Fruit fly (Drosophila melanogaster) whole organism, embryonic: Measurements from ENCODE around the gene CG14270.

ENCODE experiments used
- Ada2b ChIP-seq: fragments of 200-800 bp; sonication (Bioruptor generic); IDR thresholded peaks from 2 replicates; pipeline ENCODE4 v1.3.6; 2022; ENCODE audit warnings: missing biosample characterization, missing genetic modification characterization
- CG10543 ChIP-seq: fragments of 200-800 bp; sonication (Bioruptor generic); optimal IDR thresholded peaks from 3 replicates; lab custom pipeline; 2017; ENCODE audit warnings: missing biosample characterization, mild to moderate bottlenecking, missing genetic modification characterization, moderate library complexity
- CG11696 ChIP-seq: fragments of 200-800 bp; sonication (Bioruptor generic); IDR thresholded peaks from 2 replicates; pipeline ENCODE4 v1.3.6; 2022; ENCODE audit warnings: missing biosample characterization, missing genetic modification characterization
- CG12071 ChIP-seq: fragments of 200-800 bp; sonication (Bioruptor generic); optimal IDR thresholded peaks from 3 replicates; lab custom pipeline; 2018; ENCODE audit warnings: missing biosample characterization, mild to moderate bottlenecking, missing genetic modification characterization
- CG12104 ChIP-seq: fragments of 200-800 bp; sonication (Bioruptor generic); optimal IDR thresholded peaks from 3 replicates; lab custom pipeline; 2016; ENCODE audit warnings: missing biosample characterization, missing genetic modification characterization
- CG12769 ChIP-seq: fragments of 200-800 bp; sonication (Bioruptor generic); optimal IDR thresholded peaks from 2 replicates; lab custom pipeline; 2019; ENCODE audit warnings: missing biosample characterization, mild to moderate bottlenecking, missing genetic modification characterization, moderate library complexity
- CG14860 ChIP-seq: fragments of 200-800 bp; sonication (Bioruptor generic); IDR thresholded peaks from 3 replicates; pipeline ENCODE4 v1.3.6; 2022; ENCODE audit warnings: missing biosample characterization, missing genetic modification characterization; ENCODE audit not compliant: partially characterized antibody
- CG1647 ChIP-seq: fragments of 200-800 bp; sonication (Bioruptor generic); optimal IDR thresholded peaks from 3 replicates; lab custom pipeline; 2016; ENCODE audit warnings: missing biosample characterization, missing genetic modification characterization
- CG17385 ChIP-seq: fragments of 200-800 bp; sonication (Bioruptor generic); optimal IDR thresholded peaks from 3 replicates; lab custom pipeline; 2018; ENCODE audit warnings: missing biosample characterization, mild to moderate bottlenecking, missing genetic modification characterization
- CG18599 ChIP-seq: fragments of 200-800 bp; sonication (Bioruptor generic); optimal IDR thresholded peaks from 3 replicates; lab custom pipeline; 2017; ENCODE audit warnings: missing biosample characterization, missing genetic modification characterization, mild to moderate bottlenecking, moderate library complexity, missing genetic modification reagents
- CG2202 ChIP-seq: fragments of 200-800 bp; sonication (Bioruptor generic); optimal IDR thresholded peaks from 2 replicates; lab custom pipeline; 2018; ENCODE audit warnings: missing biosample characterization, mild to moderate bottlenecking, missing genetic modification characterization
- CG6254 ChIP-seq: fragments of 200-800 bp; sonication (Bioruptor generic); optimal IDR thresholded peaks from 3 replicates; lab custom pipeline; 2017; ENCODE audit warnings: mild to moderate bottlenecking, missing biosample characterization, missing genetic modification reagents, missing genetic modification characterization
- CG6689 ChIP-seq: fragments of 200-800 bp; sonication (Bioruptor generic); IDR thresholded peaks from 2 replicates; pipeline ENCODE4 v1.3.6; 2022; ENCODE audit warnings: missing biosample characterization, missing genetic modification characterization
- CG7357 ChIP-seq: fragments of 200-800 bp; sonication (Bioruptor generic); IDR thresholded peaks from 3 replicates; pipeline ENCODE4 v1.3.6; 2022; ENCODE audit warnings: missing biosample characterization, missing genetic modification characterization
- CG8765 ChIP-seq: fragments of 200-800 bp; sonication (Bioruptor generic); IDR thresholded peaks from 2 replicates; pipeline ENCODE4 v1.3.6; 2022; ENCODE audit warnings: missing biosample characterization, missing genetic modification characterization
- CG9727 ChIP-seq: fragments of 200-800 bp; sonication (Bioruptor generic); optimal IDR thresholded peaks from 3 replicates; lab custom pipeline; 2017; ENCODE audit warnings: missing biosample characterization, mild to moderate bottlenecking, missing genetic modification characterization
- CG9817 ChIP-seq: fragments of 200-800 bp; sonication (Bioruptor generic); optimal IDR thresholded peaks from 2 replicates; lab custom pipeline; 2018; ENCODE audit warnings: missing biosample characterization, mild to moderate bottlenecking, missing genetic modification characterization, moderate library complexity
- CHES-1-like ChIP-seq: fragments of 200-800 bp; sonication (Bioruptor generic); optimal IDR thresholded peaks from 2 replicates; lab custom pipeline; 2016; ENCODE audit warnings: missing biosample characterization, missing genetic modification characterization
- Doc3 ChIP-seq: fragments of 200-800 bp; sonication (Bioruptor generic); IDR thresholded peaks from 3 replicates; pipeline ENCODE4 v1.3.6; 2022; ENCODE audit warnings: missing biosample characterization, missing genetic modification characterization; ENCODE audit not compliant: partially characterized antibody
- Dref ChIP-seq: fragments of 200-800 bp; sonication (Bioruptor generic); IDR thresholded peaks from 2 replicates; pipeline ENCODE4 v1.3.6; 2022; ENCODE audit warnings: missing biosample characterization, missing genetic modification characterization
- E2f1 ChIP-seq: fragments of 200-800 bp; sonication (Bioruptor generic); IDR thresholded peaks from 2 replicates; pipeline ENCODE4 v1.3.6; 2022; ENCODE audit warnings: missing biosample characterization, missing genetic modification characterization
- Eip74EF ChIP-seq, 2 experiments: fragments of 200-800 bp in 1 of 2; fragments of >200 bp in 1 of 2; sonication (Bioruptor generic) in 1 of 2; optimal IDR thresholded peaks; 2 replicates each; lab custom pipeline; 2017 to 2019; ENCODE audit warnings: missing biosample characterization in 2 of 2, missing genetic modification characterization in 2 of 2, mild to moderate bottlenecking in 1 of 2, moderate library complexity in 1 of 2
- Ets97D ChIP-seq: fragments of 200-800 bp; sonication (Bioruptor generic); optimal IDR thresholded peaks from 3 replicates; lab custom pipeline; 2016; ENCODE audit warnings: missing biosample characterization, missing genetic modification characterization
- Six4 ChIP-seq: fragments of 200-800 bp; sonication (Bioruptor generic); optimal IDR thresholded peaks from 2 replicates; lab custom pipeline; 2016; ENCODE audit warnings: missing biosample characterization, missing genetic modification characterization
- bcd ChIP-seq: fragments of 200-800 bp; sonication (Bioruptor generic); optimal IDR thresholded peaks from 2 replicates; lab custom pipeline; 2017; ENCODE audit warnings: missing biosample characterization, mild to moderate bottlenecking, missing genetic modification characterization
- cas ChIP-seq: fragments of 200-800 bp; sonication (Bioruptor generic); IDR thresholded peaks from 2 replicates; pipeline ENCODE4 v1.3.6; 2022; ENCODE audit warnings: missing biosample characterization, missing genetic modification characterization
- caup ChIP-seq: fragments of 200-800 bp; sonication (Bioruptor generic); optimal IDR thresholded peaks from 3 replicates; lab custom pipeline; 2017; ENCODE audit warnings: missing biosample characterization, mild to moderate bottlenecking, missing genetic modification characterization, moderate library complexity; ENCODE audit not compliant: severe bottlenecking
- chinmo ChIP-seq: fragments of 200-800 bp; sonication (Bioruptor generic); IDR thresholded peaks from 4 replicates; pipeline ENCODE4 v1.3.6; 2022; ENCODE audit warnings: missing biosample characterization, missing genetic modification characterization; ENCODE audit not compliant: partially characterized antibody
- ci ChIP-seq: fragments of 200-800 bp; sonication (Bioruptor generic); IDR thresholded peaks from 3 replicates; pipeline ENCODE4 v1.3.6; 2022; ENCODE audit warnings: missing biosample characterization, missing genetic modification characterization
- croc ChIP-seq: fragments of 200-800 bp; sonication (Bioruptor generic); conservative IDR thresholded peaks from 3 replicates; pipeline ENCODE4 v1.3.6; 2022; ENCODE audit warnings: missing biosample characterization, missing genetic modification characterization
- cwo ChIP-seq: fragments of 200-800 bp; sonication (Bioruptor generic); optimal IDR thresholded peaks from 3 replicates; lab custom pipeline; 2017; ENCODE audit warnings: missing biosample characterization, missing genetic modification characterization, mild to moderate bottlenecking, moderate library complexity, missing genetic modification reagents
- ewg ChIP-seq: fragments of 200-800 bp; sonication (Bioruptor generic); optimal IDR thresholded peaks from 3 replicates; lab custom pipeline; 2017; ENCODE audit warnings: mild to moderate bottlenecking, missing biosample characterization, missing genetic modification reagents, missing genetic modification characterization
- fd102C ChIP-seq: fragments of 200-800 bp; sonication (Bioruptor generic); optimal IDR thresholded peaks from 2 replicates; lab custom pipeline; 2018; ENCODE audit warnings: missing biosample characterization, mild to moderate bottlenecking, missing genetic modification characterization, moderate library complexity
- gcm ChIP-seq: fragments of 200-800 bp; sonication (Bioruptor generic); optimal IDR thresholded peaks from 2 replicates; lab custom pipeline; 2019; ENCODE audit warnings: missing biosample characterization, mild to moderate bottlenecking, missing genetic modification characterization, moderate library complexity
- gsb-n ChIP-seq: fragments of 200-800 bp; sonication (Bioruptor generic); optimal IDR thresholded peaks from 3 replicates; lab custom pipeline; 2018; ENCODE audit warnings: missing biosample characterization, mild to moderate bottlenecking, missing genetic modification characterization
- gt ChIP-seq: fragments of 200-800 bp; sonication (Bioruptor generic); IDR thresholded peaks from 2 replicates; pipeline ENCODE4 v1.3.6; 2022; ENCODE audit warnings: missing biosample characterization, missing genetic modification characterization
- ind ChIP-seq: fragments of 200-800 bp; sonication (Bioruptor generic); optimal IDR thresholded peaks from 3 replicates; lab custom pipeline; 2016; ENCODE audit warnings: missing biosample characterization, missing genetic modification characterization
- kay ChIP-seq: fragments of 200-800 bp; sonication (Bioruptor generic); optimal IDR thresholded peaks from 2 replicates; lab custom pipeline; 2016; ENCODE audit warnings: missing biosample characterization, missing genetic modification characterization
- ken ChIP-seq: fragments of 200-800 bp; sonication (Bioruptor generic); IDR thresholded peaks from 3 replicates; pipeline ENCODE4 v1.3.6; 2022; ENCODE audit warnings: missing biosample characterization, missing genetic modification characterization
- lov ChIP-seq, 2 experiments: fragments of 200-800 bp in 1 of 2; fragments of >200 bp in 1 of 2; sonication (Bioruptor generic) in 1 of 2; IDR thresholded peaks in 1 of 2; optimal IDR thresholded peaks in 1 of 2; 2 replicates in 1 of 2; 3 replicates in 1 of 2; pipeline versions ENCODE4 v1.3.6 to Lab custom; 2017 to 2022; ENCODE audit warnings: missing biosample characterization in 1 of 2, missing genetic modification characterization in 1 of 2
- nerfin-1 ChIP-seq: fragments of 200-800 bp; sonication (Bioruptor generic); optimal IDR thresholded peaks from 3 replicates; lab custom pipeline; 2019; ENCODE audit warnings: missing biosample characterization, mild to moderate bottlenecking, missing genetic modification characterization, moderate library complexity
- psq ChIP-seq: fragments of 200-800 bp; sonication (Bioruptor generic); optimal IDR thresholded peaks from 2 replicates; lab custom pipeline; 2017; ENCODE audit warnings: missing biosample characterization, missing genetic modification characterization
- vvl ChIP-seq: fragments of 200-800 bp; sonication (Bioruptor generic); IDR thresholded peaks from 2 replicates; pipeline ENCODE4 v1.3.6; 2022; ENCODE audit warnings: missing biosample characterization, missing genetic modification characterization

The CG14270 gene

dm6 chrX:3504251-3504650, 19.1 kb upstream of the CG14270 start (continued):
- peak; percentile 15 for TF ChIP-seq fd102C (GFP tag; lab: Kevin White, UChicago)
- TF ChIP-seq Ets97D (GFP tag; lab: Kevin White, UChicago), result peak; percentile 91
- no peak for TF ChIP-seq lov (optimal IDR thresholded peaks at IDR 0.05; lab: Kevin White, UChicago)
- 0 out of 3 replicates have a peak, but pooled peaks have one; percentile 28 for TF ChIP-seq lov (GFP tag; IDR thresholded peaks at IDR 0.05; lab: Robert Waterston, UW)
- peak; percentile 5 for TF ChIP-seq CG2202 (tag; lab: Kevin White, UChicago)
- TF ChIP-seq CG9727, result peak; percentile 9

- TF ChIP-seq CG11696 (GFP tag; lab: Robert Waterston, UW) (peak; percentile 79), ci (GFP tag; lab: Robert Waterston, UW) (no peak), nerfin-1 (tag; lab: Kevin White, UChicago) (peak; percentile 95)
These were observed 693 bp upstream of the CG14270 start for dm6 chrX:3485871-3486270.

dm6 chrX:3482119-3483014, 2.8 kb downstream of the CG14270 start, which contains the start of the genes CG10804 and CG10802:
Gene CG10804 (minus strand): TSS chrX:3482322.
Gene CG10802 (plus strand): TSS chrX:3482965.
- peak; percentile 73; the same call in 2 of the 3 replicates for TF ChIP-seq ken
- peak; percentile 79 for TF ChIP-seq ewg (GFP tag; lab: Kevin White, UChicago)
- TF ChIP-seq gcm (GFP tag; lab: Kevin White, UChicago), result no peak
- TF ChIP-seq CG8765 (GFP tag; lab: Robert Waterston, UW), result peak; percentile 83
- TF ChIP-seq CG17385 (GFP tag; lab: Kevin White, UChicago), result peak; percentile 45
- TF ChIP-seq CHES-1-like (GFP tag; lab: Kevin White, UChicago), result peak; percentile 74
- TF ChIP-seq Eip74EF (GFP tag; optimal IDR thresholded peaks at IDR 0.05; lab: Kevin White, UChicago), result no peak
- peak; percentile 74 for TF ChIP-seq CG9817 (tag; lab: Kevin White, UChicago)
- peak; percentile 63 for TF ChIP-seq croc (GFP tag; lab: Robert Waterston, UW)
- TF ChIP-seq CG12769, result no peak
- TF ChIP-seq CG7357 (GFP tag; lab: Robert Waterston, UW), result peak; percentile 60; the same call in 1 of the 3 replicates
- TF ChIP-seq CG18599 (GFP tag; lab: Kevin White, UChicago), result peak; percentile 70
- peak; percentile 83 for TF ChIP-seq Ada2b (GFP tag; lab: Robert Waterston, UW)
- no peak for TF ChIP-seq gsb-n (tag; lab: Kevin White, UChicago)
- no peak for TF ChIP-seq CG12071 (GFP tag; lab: Kevin White, UChicago)
- TF ChIP-seq CG12104 (GFP tag; lab: Kevin White, UChicago), result peak; percentile 37
- peak; percentile 86 for TF ChIP-seq E2f1 (GFP tag; lab: Robert Waterston, UW)
- peak; percentile 61 for TF ChIP-seq kay
- no peak for TF ChIP-seq chinmo
- peak; percentile 62 for TF ChIP-seq cas (GFP tag; lab: Robert Waterston, UW)
- TF ChIP-seq cwo, result peak; percentile 24
- TF ChIP-seq bcd (GFP tag; lab: Kevin White, UChicago), result peak; percentile 56
- TF ChIP-seq ind, result peak; percentile 85
- TF ChIP-seq Doc3 (GFP tag; lab: Robert Waterston, UW), result peak; percentile 60; the same call in 2 of the 3 replicates
- TF ChIP-seq CG1647 (GFP tag; lab: Kevin White, UChicago), result peak; percentile 74
- TF ChIP-seq CG10543 (GFP tag; lab: Kevin White, UChicago), result peak; percentile 53
- TF ChIP-seq psq (GFP tag; lab: Kevin White, UChicago), result peak; percentile 26
- TF ChIP-seq CG6689 (GFP tag; lab: Robert Waterston, UW), result peak; percentile 87
- peak; percentile 57; the same call in 2 of the 3 replicates for TF ChIP-seq CG14860 (GFP tag; lab: Robert Waterston, UW)
- peak; percentile 43 for TF ChIP-seq caup (GFP tag; lab: Kevin White, UChicago)
- peak; percentile 62 for TF ChIP-seq Dref (GFP tag; lab: Robert Waterston, UW)
- no peak for TF ChIP-seq CG6254 (GFP tag; lab: Kevin White, UChicago)
- peak; percentile 37 for TF ChIP-seq gt (GFP tag; lab: Robert Waterston, UW)
- peak; percentile 93 for TF ChIP-seq vvl (GFP tag; lab: Robert Waterston, UW)
- TF ChIP-seq Six4 (GFP tag; lab: Kevin White, UChicago), result peak; percentile 44
